Worm (Caenorhabditis elegans): ENCODE data around the gene C12D8.9.

ce11 chrV:10237959-10238444 is 5.0 kb downstream of the C12D8.9 start:
- TF ChIP-seq Y116A8C.19 (tag; optimal IDR thresholded peaks at IDR 0.05; ENCODE audit: borderline replicate concordance) (no peak), elt-3 (tag; optimal IDR thresholded peaks at IDR 0.05) (no peak), nhr-76 (tag; optimal IDR thresholded peaks at IDR 0.05) (no peak), grh-1 (GFP tag; IDR thresholded peaks at IDR 0.05) (no peak), pag-3 (tag; optimal IDR thresholded peaks at IDR 0.05; ENCODE audit: borderline replicate concordance, insufficient read depth) (no peak), fos-1 (tag; optimal IDR thresholded peaks at IDR 0.05) (no peak), efl-1 (optimal IDR thresholded peaks at IDR 0.05) (no peak), efl-1 (GFP tag; optimal IDR thresholded peaks at IDR 0.05 in 1 of 2) (peak in 1 of 2 experiments; percentile 11), mep-1 (tag; optimal IDR thresholded peaks at IDR 0.05) (no peak), pqm-1 (tag; optimal IDR thresholded peaks at IDR 0.05) (no peak), nhr-28 (tag; optimal IDR thresholded peaks at IDR 0.05) (no peak), sox-4 (tag; optimal IDR thresholded peaks at IDR 0.05) (no peak), nhr-20 (tag; optimal IDR thresholded peaks at IDR 0.05) (no peak)

Data from whole organism, L1 larva.